Worm (Caenorhabditis elegans) whole organism, L4/young adult: ENCODE results near the gene Y1A5A.1.
A peak's percentile ranks its signal among the peaks of the same experiment; 100 is the strongest.

Experiments
- W03F9.2 ChIP-seq: fragments of 150-350 bp; optimal IDR thresholded peaks from 2 replicates; lab custom pipeline; 2014; ENCODE audit warnings: missing biosample characterization, missing genetic modification characterization
- dao-5 ChIP-seq: sonication (generic microtip); optimal IDR thresholded peaks from 2 replicates; lab custom pipeline; 2016; ENCODE audit warnings: missing genotype, missing genetic modification characterization, moderate library complexity, missing compliant biosample characterization
- him-1 ChIP-seq: sonication (generic microtip); optimal IDR thresholded peaks from 2 replicates; lab custom pipeline; 2016; ENCODE audit warnings: missing genotype, missing genetic modification reagents, missing genetic modification characterization, missing compliant biosample characterization

Gene Y1A5A.1

DNA sequence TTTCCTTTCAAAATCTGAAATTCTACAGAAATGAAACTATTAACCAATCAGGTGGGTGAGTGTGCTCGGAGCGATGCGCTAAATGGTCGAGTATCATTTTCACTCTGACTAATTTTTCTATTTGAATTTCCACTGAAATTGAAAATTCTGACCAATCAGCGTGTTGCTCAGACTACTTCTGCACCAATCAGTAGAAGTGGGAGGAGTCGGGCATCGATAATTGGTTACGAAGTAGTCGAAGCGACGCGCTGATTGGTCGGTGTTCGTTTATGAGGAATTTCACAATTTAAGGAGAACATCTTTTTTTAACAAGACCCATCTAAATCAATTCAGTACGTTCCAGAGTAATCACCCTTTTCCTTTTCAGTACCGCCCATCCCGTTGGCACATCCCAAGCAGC lies 22.7 kb upstream of the Y1A5A.1 start:
- TF ChIP-seq him-1 (tag; lab: Kevin White, UChicago) (no peak), dao-5 (tag; lab: Kevin White, UChicago) (no peak), W03F9.2 (no peak)

DNA sequence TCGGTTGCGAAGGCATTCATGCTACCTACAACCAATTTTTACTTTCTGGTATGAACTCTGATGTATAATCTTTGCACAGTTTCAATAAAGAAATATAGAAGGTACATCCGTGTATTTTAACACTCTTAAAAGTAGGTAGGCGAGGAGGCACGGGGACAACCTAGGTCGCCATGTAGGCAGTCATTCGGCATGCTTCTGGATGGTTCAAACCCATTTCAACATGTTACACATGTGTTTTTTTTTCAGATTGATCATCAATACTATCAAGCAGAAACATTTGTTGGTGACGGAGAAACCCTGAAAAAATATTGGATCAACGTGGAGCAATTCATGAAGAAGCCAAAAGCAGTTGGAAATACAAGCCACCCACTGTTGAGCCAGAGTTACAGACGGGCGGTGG lies 20.6 kb upstream of the Y1A5A.1 start:
- TF ChIP-seq him-1 (tag; lab: Kevin White, UChicago) (no peak), dao-5 (tag; lab: Kevin White, UChicago) (no peak), W03F9.2 (no peak)

DNA sequence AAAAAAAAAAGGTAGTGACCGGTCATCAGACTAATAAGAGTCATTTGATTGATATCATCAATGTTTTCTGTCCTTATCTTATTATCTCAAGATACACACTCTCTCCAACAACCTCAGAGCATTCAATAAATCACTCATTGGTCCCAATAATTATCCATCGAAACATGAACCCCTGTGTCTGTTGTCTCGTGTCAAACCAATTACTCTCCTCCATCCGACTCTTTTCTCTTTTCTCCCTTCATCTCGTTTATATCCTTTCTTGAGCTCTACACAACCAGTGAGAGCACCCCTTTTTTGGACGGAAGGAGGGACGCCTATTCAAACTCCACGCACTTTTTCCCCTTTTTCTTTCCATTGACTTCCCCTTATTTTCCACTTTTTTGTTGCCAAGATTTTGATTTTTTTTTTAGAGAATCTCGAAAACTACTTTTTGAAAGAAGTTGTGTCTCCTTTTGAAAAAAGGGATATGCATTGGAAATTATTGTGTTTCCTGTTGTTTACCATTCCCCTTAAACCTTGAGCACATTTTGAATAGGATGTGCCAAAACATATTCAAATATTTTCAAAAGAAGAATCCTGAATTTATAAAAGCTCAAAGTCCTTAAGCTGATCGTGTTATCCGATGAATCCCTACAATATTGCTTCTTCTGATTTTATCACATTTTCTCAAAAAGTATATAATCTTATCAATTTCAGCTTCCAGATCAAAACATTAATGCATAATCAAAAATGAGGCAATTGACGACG lies 19.2 kb upstream of the Y1A5A.1 start, which contains the start of gene pxd-1:
TSS of gene pxd-1 (plus strand) at position 697 of the 747 bp plus-strand sequence.
- TF ChIP-seq W03F9.2, result no peak
- no peak for TF ChIP-seq him-1 (tag; lab: Kevin White, UChicago)
- no peak for TF ChIP-seq dao-5 (tag; lab: Kevin White, UChicago)

DNA sequence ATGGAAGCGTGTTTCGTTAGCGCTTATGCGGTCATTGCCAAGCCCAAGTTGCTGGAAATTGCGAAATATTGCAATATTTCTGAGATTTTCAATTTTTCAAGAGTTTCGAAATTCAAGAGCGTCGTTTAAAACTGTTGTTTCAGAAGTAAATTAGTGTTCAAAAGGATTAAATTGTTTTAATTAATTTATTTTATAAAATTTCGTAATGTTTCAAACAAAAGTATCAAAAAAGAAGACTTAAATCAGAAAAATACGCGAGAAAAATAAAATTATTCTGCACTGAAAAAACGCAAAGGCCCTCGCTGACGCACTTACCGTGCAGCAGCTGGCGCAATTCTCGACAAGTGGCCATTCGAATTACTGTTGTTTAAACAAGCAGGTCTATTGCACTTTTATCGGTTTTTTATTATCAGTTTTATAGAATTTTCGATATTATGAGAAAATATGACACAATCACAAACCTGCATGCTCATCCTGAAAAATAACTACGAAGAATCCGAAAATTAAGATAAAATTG lies 17.7 kb upstream of the Y1A5A.1 start, which contains the start of gene tif-1A:
TSS of gene tif-1A (minus strand) at position 51 of the 517 bp plus-strand sequence.
- TF ChIP-seq him-1 (tag; lab: Kevin White, UChicago) (peak; percentile 32), W03F9.2 (peak; percentile 81), dao-5 (tag; lab: Kevin White, UChicago) (no peak)

- no peak for TF ChIP-seq him-1 (tag; lab: Kevin White, UChicago)
- TF ChIP-seq W03F9.2, result no peak
- no peak for TF ChIP-seq dao-5 (tag; lab: Kevin White, UChicago)
These were observed 8.0 kb upstream of the Y1A5A.1 start for ce11 chrIII:3994457-3994856.

- no peak for TF ChIP-seq W03F9.2
- no peak for TF ChIP-seq dao-5 (tag; lab: Kevin White, UChicago)
- TF ChIP-seq him-1 (tag; lab: Kevin White, UChicago), result no peak
These were observed 5.6 kb upstream of the Y1A5A.1 start, which contains the start of gene glb-11 for ce11 chrIII:3992089-3992488. Gene glb-11, minus strand, starts transcription at chrIII:3992189.

ce11 chrIII:3991362-3991761 lies 4.9 kb upstream of the Y1A5A.1 start:
- TF ChIP-seq dao-5 (tag; lab: Kevin White, UChicago) (no peak), W03F9.2 (no peak), him-1 (tag; lab: Kevin White, UChicago) (no peak)

ce11 chrIII:3987759-3988158 lies 1.3 kb upstream of the Y1A5A.1 start, which contains the start of gene C36E8.6:
Gene C36E8.6, plus strand, starts transcription at chrIII:3988059.
- no peak for TF ChIP-seq dao-5 (tag; lab: Kevin White, UChicago)
- no peak for TF ChIP-seq him-1 (tag; lab: Kevin White, UChicago)
- no peak for TF ChIP-seq W03F9.2

ce11 chrIII:3984049-3984484 lies 2.4 kb downstream of the Y1A5A.1 start:
- TF ChIP-seq W03F9.2 (no peak), dao-5 (tag; lab: Kevin White, UChicago) (no peak), him-1 (tag; lab: Kevin White, UChicago) (peak; percentile 69)

DNA sequence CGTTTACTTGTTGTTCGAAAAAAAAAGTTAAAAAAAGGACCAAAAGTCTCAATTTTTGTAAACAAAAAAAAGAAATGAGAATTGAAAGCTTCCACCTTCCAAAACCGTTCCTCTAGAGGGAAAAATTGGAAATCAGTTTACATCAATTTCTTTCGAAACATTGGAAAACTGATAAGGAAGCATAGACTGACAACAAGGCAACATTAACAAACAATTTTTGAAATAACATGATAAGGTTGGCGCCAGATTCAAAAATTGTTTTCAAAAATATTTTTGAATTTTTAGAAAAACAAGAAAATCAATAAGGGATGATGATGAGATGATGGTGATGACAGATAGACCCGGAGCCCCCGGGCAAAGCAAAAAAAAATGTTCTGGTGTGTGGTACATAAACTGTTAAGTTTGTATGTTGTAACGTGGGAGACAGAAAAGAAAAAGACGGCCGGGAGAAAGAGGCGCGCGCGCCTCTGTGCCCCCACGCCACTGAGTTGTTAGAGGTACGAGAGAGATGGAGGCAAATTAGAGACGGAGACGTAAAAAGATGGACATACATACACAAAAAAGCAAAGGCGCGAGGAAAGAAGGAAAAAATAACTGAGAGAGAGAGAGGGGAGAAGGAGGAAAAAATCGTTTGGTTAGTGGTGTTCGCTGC lies 6.4 kb downstream of the Y1A5A.1 start:
- no peak for TF ChIP-seq him-1 (tag; lab: Kevin White, UChicago)
- TF ChIP-seq W03F9.2, result peak; percentile 46
- TF ChIP-seq dao-5 (tag; lab: Kevin White, UChicago), result no peak

- TF ChIP-seq W03F9.2 (no peak), him-1 (tag; lab: Kevin White, UChicago) (no peak)
These were observed 8.0 kb downstream of the Y1A5A.1 start for ce11 chrIII:3978438-3978837.

DNA sequence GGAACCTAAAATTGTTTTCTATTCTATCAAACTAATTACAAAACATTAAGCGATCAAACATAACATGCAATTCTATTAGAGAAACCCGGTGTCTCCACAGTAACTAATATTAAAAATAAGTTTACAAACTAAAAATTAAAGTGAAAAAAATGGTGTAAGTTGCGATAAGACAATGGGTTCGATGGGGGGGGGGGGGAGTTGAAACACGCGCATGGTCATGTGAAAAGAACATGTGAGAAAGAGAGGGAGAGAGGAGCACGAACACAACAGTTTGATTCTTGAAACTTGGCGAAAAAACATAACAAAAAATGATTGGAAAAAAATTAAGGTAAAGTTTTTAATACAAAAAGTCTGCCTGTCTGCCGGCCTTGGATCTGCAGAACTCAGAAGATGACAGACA lies 9.5 kb downstream of the Y1A5A.1 start:
- TF ChIP-seq dao-5 (tag; lab: Kevin White, UChicago), result no peak
- TF ChIP-seq W03F9.2, result no peak
- TF ChIP-seq him-1 (tag; lab: Kevin White, UChicago), result no peak

DNA sequence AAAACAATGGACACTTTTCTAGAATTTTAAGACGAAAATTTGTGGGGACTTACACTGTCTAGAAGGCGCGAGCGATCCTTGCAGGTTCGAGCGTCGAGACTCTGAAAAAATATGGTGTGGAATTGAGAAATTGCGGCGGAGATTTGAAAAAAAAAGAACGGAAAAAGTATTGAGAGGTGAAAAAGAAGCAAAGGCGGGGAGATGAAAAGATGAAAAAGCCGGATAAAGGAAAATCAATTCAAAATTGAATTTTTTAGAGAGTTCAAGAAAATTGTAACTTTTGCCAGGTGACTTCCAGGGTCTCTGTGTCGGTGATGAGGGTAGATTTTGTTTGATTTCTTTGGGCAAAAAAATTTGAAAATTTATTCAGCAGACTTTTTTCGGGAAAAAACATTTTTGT lies 10.2 kb downstream of the Y1A5A.1 start, which contains the start of gene msi-1:
TSS of gene msi-1 (minus strand) at position 101 of the 400 bp plus-strand sequence.
- TF ChIP-seq W03F9.2 (no peak), him-1 (tag; lab: Kevin White, UChicago) (no peak), dao-5 (tag; lab: Kevin White, UChicago) (no peak)

- TF ChIP-seq him-1 (tag; lab: Kevin White, UChicago), result no peak
- TF ChIP-seq W03F9.2, result no peak
- TF ChIP-seq dao-5 (tag; lab: Kevin White, UChicago), result no peak
These were observed 11.5 kb downstream of the Y1A5A.1 start for ce11 chrIII:3975008-3975407.
